Fruit fly (Drosophila melanogaster) whole organism, embryonic: ENCODE measurements around the gene Mad.
A peak's percentile ranks its signal among the peaks of the same experiment; 100 is the strongest.

Experiments used
- CG10462 ChIP-seq: fragments of 200-800 bp; sonication (Bioruptor generic); optimal IDR thresholded peaks from 2 replicates; lab custom pipeline; 2016; ENCODE audit warnings: missing biosample characterization, missing genetic modification characterization
- CG10979 ChIP-seq: fragments of 200-800 bp; sonication (Bioruptor generic); optimal IDR thresholded peaks from 2 replicates; lab custom pipeline; 2018; ENCODE audit warnings: missing biosample characterization, mild to moderate bottlenecking, missing genetic modification characterization, moderate library complexity
- CG12236 ChIP-seq: fragments of 200-800 bp; sonication (Bioruptor generic); optimal IDR thresholded peaks from 2 replicates; lab custom pipeline; 2016; ENCODE audit warnings: missing biosample characterization, missing genetic modification characterization
- CG13287 ChIP-seq: fragments of 200-800 bp; sonication (Bioruptor generic); IDR thresholded peaks from 2 replicates; pipeline ENCODE4 v1.3.6; 2022; ENCODE audit warnings: missing biosample characterization, missing genetic modification characterization; ENCODE audit not compliant: partially characterized antibody
- CG13894 ChIP-seq: fragments of 200-800 bp; sonication (Bioruptor generic); optimal IDR thresholded peaks from 3 replicates; lab custom pipeline; 2018; ENCODE audit warnings: missing biosample characterization, mild to moderate bottlenecking, missing genetic modification characterization, moderate library complexity
- CG14965 ChIP-seq: fragments of 200-800 bp; sonication (Bioruptor generic); optimal IDR thresholded peaks from 2 replicates; lab custom pipeline; 2016; ENCODE audit warnings: missing biosample characterization, missing genetic modification characterization, borderline replicate concordance
- CG15514 ChIP-seq: fragments of 200-800 bp; sonication (Bioruptor generic); optimal IDR thresholded peaks from 3 replicates; lab custom pipeline; 2017; ENCODE audit warnings: missing biosample characterization, missing genetic modification characterization, mild to moderate bottlenecking, moderate library complexity, missing genetic modification reagents
- CG15696 ChIP-seq: fragments of 200-800 bp; sonication (Bioruptor generic); optimal IDR thresholded peaks from 2 replicates; lab custom pipeline; 2019; ENCODE audit warnings: missing biosample characterization, mild to moderate bottlenecking, missing genetic modification characterization, moderate library complexity
- CG16863 ChIP-seq: fragments of 200-800 bp; sonication (Bioruptor generic); optimal IDR thresholded peaks from 3 replicates; lab custom pipeline; 2016; ENCODE audit warnings: missing biosample characterization, missing genetic modification characterization
- CG2116 ChIP-seq: fragments of 200-800 bp; sonication (Bioruptor generic); optimal IDR thresholded peaks from 3 replicates; lab custom pipeline; 2018; ENCODE audit warnings: missing biosample characterization, mild to moderate bottlenecking, missing genetic modification characterization
- CG2712 ChIP-seq: fragments of 200-800 bp; optimal IDR thresholded peaks from 3 replicates; lab custom pipeline; 2019; ENCODE audit warnings: missing biosample characterization, mild to moderate bottlenecking, missing genetic modification characterization, moderate library complexity
- CG30020 ChIP-seq: fragments of 200-800 bp; optimal IDR thresholded peaks from 2 replicates; lab custom pipeline; 2019; ENCODE audit warnings: missing biosample characterization, mild to moderate bottlenecking, missing genetic modification characterization, moderate library complexity
- CG34422 ChIP-seq: fragments of 200-800 bp; sonication (Bioruptor generic); IDR thresholded peaks from 3 replicates; pipeline ENCODE4 v1.3.6; 2022; ENCODE audit warnings: missing biosample characterization, missing genetic modification characterization
- CG42726 ChIP-seq: fragments of 200-800 bp; sonication (Bioruptor generic); IDR thresholded peaks from 2 replicates; pipeline ENCODE4 v1.3.6; 2022; ENCODE audit warnings: missing biosample characterization, missing genetic modification characterization; ENCODE audit not compliant: partially characterized antibody
- CG8290 ChIP-seq, 3 experiments: fragments of 200-800 bp; sonication (Bioruptor generic); optimal IDR thresholded peaks; 2 replicates each; lab custom pipeline; 2016 to 2019; ENCODE audit warnings: missing biosample characterization in 3 of 3, missing genetic modification characterization in 3 of 3, mild to moderate bottlenecking in 2 of 3, moderate library complexity in 1 of 3
- CG8478 ChIP-seq: fragments of >200 bp; optimal IDR thresholded peaks from 2 replicates; lab custom pipeline; 2018
- CG9215 ChIP-seq: fragments of 200-800 bp; sonication (Bioruptor generic); IDR thresholded peaks from 2 replicates; pipeline ENCODE4 v1.3.6; 2022; ENCODE audit warnings: missing biosample characterization, missing genetic modification characterization
- CG9437 ChIP-seq: fragments of 200-800 bp; sonication (Bioruptor generic); optimal IDR thresholded peaks from 2 replicates; lab custom pipeline; 2018; ENCODE audit warnings: missing biosample characterization, mild to moderate bottlenecking, missing genetic modification characterization
- Dip3 ChIP-seq: fragments of 200-800 bp; sonication (Bioruptor generic); optimal IDR thresholded peaks from 3 replicates; lab custom pipeline; 2016; ENCODE audit warnings: missing biosample characterization, missing genetic modification characterization
- Dll ChIP-seq: fragments of 200-800 bp; sonication (Bioruptor generic); IDR thresholded peaks from 4 replicates; pipeline ENCODE4 v1.3.6; 2022; ENCODE audit warnings: missing biosample characterization, missing genetic modification characterization; ENCODE audit not compliant: partially characterized antibody
- Gsc ChIP-seq: fragments of 200-800 bp; sonication (Bioruptor generic); IDR thresholded peaks from 2 replicates; pipeline ENCODE4 v1.3.6; 2022; ENCODE audit warnings: missing biosample characterization, missing genetic modification characterization
- H15 ChIP-seq: fragments of 200-800 bp; sonication (Bioruptor generic); IDR thresholded peaks from 3 replicates; pipeline ENCODE4 v1.3.6; 2022; ENCODE audit warnings: missing biosample characterization, missing genetic modification characterization
- Hey ChIP-seq: fragments of 200-800 bp; sonication (Bioruptor generic); optimal IDR thresholded peaks from 3 replicates; lab custom pipeline; 2018; ENCODE audit warnings: missing biosample characterization, mild to moderate bottlenecking, missing genetic modification characterization
- Kr ChIP-seq: fragments of 200-800 bp; sonication (Bioruptor generic); optimal IDR thresholded peaks from 2 replicates; lab custom pipeline; 2017; ENCODE audit warnings: missing biosample characterization, mild to moderate bottlenecking, missing genetic modification characterization
- MBD-R2 ChIP-seq: fragments of 200-800 bp; sonication (Bioruptor generic); IDR thresholded peaks from 2 replicates; pipeline ENCODE4 v1.3.6; 2022; ENCODE audit warnings: missing biosample characterization, missing genetic modification characterization
- Nf-YB ChIP-seq: fragments of 200-800 bp; sonication (Bioruptor generic); optimal IDR thresholded peaks from 3 replicates; lab custom pipeline; 2019; ENCODE audit warnings: missing biosample characterization, mild to moderate bottlenecking, missing genetic modification characterization, moderate library complexity
- Optix ChIP-seq: fragments of 200-800 bp; sonication (Bioruptor generic); IDR thresholded peaks from 3 replicates; pipeline ENCODE4 v1.3.6; 2022; ENCODE audit warnings: missing biosample characterization, missing genetic modification characterization
- Pdp1 ChIP-seq, 2 experiments: fragments of 200-800 bp; sonication (Bioruptor generic); optimal IDR thresholded peaks; 3 replicates each; lab custom pipeline; 2016; ENCODE audit warnings: missing biosample characterization in 2 of 2, missing genetic modification characterization in 2 of 2, mild to moderate bottlenecking in 1 of 2, moderate library complexity in 1 of 2
- Ssrp ChIP-seq: fragments of 200-800 bp; sonication (Bioruptor generic); optimal IDR thresholded peaks from 2 replicates; lab custom pipeline; 2018; ENCODE audit warnings: missing biosample characterization, mild to moderate bottlenecking, missing genetic modification characterization, moderate library complexity
- Vsx1 ChIP-seq: fragments of 200-800 bp; sonication (Bioruptor generic); optimal IDR thresholded peaks from 2 replicates; lab custom pipeline; 2017; ENCODE audit warnings: missing biosample characterization, mild to moderate bottlenecking, missing genetic modification characterization, missing genetic modification reagents
- aop ChIP-seq: fragments of 200-800 bp; sonication (Bioruptor generic); IDR thresholded peaks from 2 replicates; pipeline ENCODE4 v1.3.6; 2022; ENCODE audit warnings: missing biosample characterization, missing genetic modification characterization
- bsh ChIP-seq, 2 experiments: fragments of 200-800 bp; sonication (Bioruptor generic); optimal IDR thresholded peaks; 2 replicates each; lab custom pipeline; 2017 to 2018; ENCODE audit warnings: mild to moderate bottlenecking in 2 of 2, missing biosample characterization in 2 of 2, missing genetic modification characterization in 2 of 2, moderate library complexity in 1 of 2
- da ChIP-seq: fragments of 200-800 bp; sonication (Bioruptor generic); optimal IDR thresholded peaks from 2 replicates; lab custom pipeline; 2016; ENCODE audit warnings: missing biosample characterization, missing genetic modification characterization
- dmrt11E ChIP-seq: fragments of 200-800 bp; sonication (Bioruptor generic); optimal IDR thresholded peaks from 3 replicates; lab custom pipeline; 2018; ENCODE audit warnings: missing biosample characterization, mild to moderate bottlenecking, missing genetic modification characterization, moderate library complexity
- esg ChIP-seq: fragments of 200-800 bp; sonication (Bioruptor generic); conservative IDR thresholded peaks from 2 replicates; pipeline ENCODE4 v1.3.6; 2022; ENCODE audit warnings: missing biosample characterization, missing genetic modification characterization
- eve ChIP-seq, 2 experiments: fragments of >200 bp; optimal IDR thresholded peaks; 2 replicates each; lab custom pipeline; 2017; ENCODE audit warnings: missing biosample characterization in 2 of 2, missing genetic modification characterization in 2 of 2
- ftz-f1 ChIP-seq: fragments of 200-800 bp; sonication (Bioruptor generic); optimal IDR thresholded peaks from 2 replicates; lab custom pipeline; 2016; ENCODE audit warnings: missing biosample characterization, missing genetic modification characterization
- hth ChIP-seq: fragments of >200 bp; optimal IDR thresholded peaks from 2 replicates; lab custom pipeline; 2017; ENCODE audit warnings: inconsistent platforms
- jigr1 ChIP-seq: fragments of 200-800 bp; sonication (Bioruptor generic); IDR thresholded peaks from 3 replicates; pipeline ENCODE4 v1.3.6; 2022; ENCODE audit warnings: missing biosample characterization, missing genetic modification characterization
- mld ChIP-seq: fragments of 200-800 bp; sonication (Bioruptor generic); IDR thresholded peaks from 3 replicates; pipeline ENCODE4 v1.3.6; 2022; ENCODE audit warnings: missing biosample characterization, missing genetic modification characterization; ENCODE audit not compliant: partially characterized antibody
- nau ChIP-seq: fragments of 200-800 bp; sonication (Bioruptor generic); optimal IDR thresholded peaks from 3 replicates; lab custom pipeline; 2017; ENCODE audit warnings: missing biosample characterization, mild to moderate bottlenecking, missing genetic modification characterization, missing genetic modification reagents
- nerfin-2 ChIP-seq: fragments of 200-800 bp; sonication (Bioruptor generic); IDR thresholded peaks from 2 replicates; pipeline ENCODE4 v1.3.6; 2022; ENCODE audit warnings: missing biosample characterization, missing genetic modification characterization; ENCODE audit not compliant: partially characterized antibody
- pros ChIP-seq: fragments of 200-800 bp; sonication (Bioruptor generic); optimal IDR thresholded peaks from 3 replicates; lab custom pipeline; 2019; ENCODE audit warnings: missing biosample characterization, mild to moderate bottlenecking, missing genetic modification characterization, moderate library complexity
- ro ChIP-seq: fragments of 200-800 bp; sonication (Bioruptor generic); IDR thresholded peaks from 2 replicates; pipeline ENCODE4 v1.3.6; 2022; ENCODE audit warnings: missing biosample characterization, missing genetic modification characterization
- run ChIP-seq: fragments of 200-800 bp; sonication (Bioruptor generic); optimal IDR thresholded peaks from 3 replicates; lab custom pipeline; 2018; ENCODE audit warnings: missing biosample characterization, mild to moderate bottlenecking, missing genetic modification characterization
- salm ChIP-seq: fragments of 200-800 bp; sonication (Bioruptor generic); optimal IDR thresholded peaks from 2 replicates; lab custom pipeline; 2018; ENCODE audit warnings: missing biosample characterization, mild to moderate bottlenecking, missing genetic modification characterization
- sens ChIP-seq: fragments of 200-800 bp; sonication (Bioruptor generic); peaks from one replicate; lab custom pipeline; 2016; ENCODE audit warnings: missing biosample characterization, missing genetic modification characterization
- tio ChIP-seq: fragments of 200-800 bp; sonication (Bioruptor generic); optimal IDR thresholded peaks from 2 replicates; lab custom pipeline; 2017; ENCODE audit warnings: missing biosample characterization, missing genetic modification characterization, inconsistent platforms
- tll ChIP-seq, 2 experiments: fragments of 200-800 bp in 1 of 2; fragments of >200 bp in 1 of 2; sonication (Bioruptor generic) in 1 of 2; optimal IDR thresholded peaks; 2 replicates each; lab custom pipeline; 2017 to 2019; ENCODE audit warnings: missing biosample characterization in 2 of 2, missing genetic modification characterization in 2 of 2, mild to moderate bottlenecking in 1 of 2, moderate library complexity in 1 of 2
- wdn ChIP-seq: fragments of 200-800 bp; sonication (Bioruptor generic); IDR thresholded peaks from 2 replicates; pipeline ENCODE4 v1.3.6; 2022; ENCODE audit warnings: missing biosample characterization, missing genetic modification characterization

The Mad gene

DNA sequence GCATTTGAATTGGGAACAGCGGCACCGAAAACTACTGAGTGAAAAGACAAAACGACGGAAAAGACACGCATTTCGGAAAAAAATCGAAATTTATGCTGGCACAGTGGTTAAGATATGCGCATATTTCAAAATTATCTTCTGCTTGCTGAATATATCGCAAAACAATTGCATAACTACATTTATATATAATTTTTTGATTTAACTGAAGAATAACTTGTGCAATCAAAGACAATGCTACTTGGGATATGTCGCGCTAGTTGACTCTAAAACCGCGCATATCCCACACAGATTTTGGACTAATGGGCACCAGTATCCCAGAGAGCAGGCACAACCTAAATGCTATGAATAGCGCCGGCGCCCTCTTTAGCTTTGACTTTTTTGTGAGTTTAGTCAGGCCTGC, 58.6 kb downstream of the Mad start (continued):
- no peak for TF ChIP-seq CG30020 (tag; lab: Kevin White, UChicago)
- TF ChIP-seq da, result no peak
- TF ChIP-seq Vsx1 (GFP tag; lab: Kevin White, UChicago), result no peak
- no peak for TF ChIP-seq CG42726 (GFP tag; lab: Robert Waterston, UW)
- 0 out of 3 replicates have a peak, but pooled peaks have one; percentile 27 for TF ChIP-seq jigr1
- no peak for TF ChIP-seq ftz-f1 (GFP tag; lab: Kevin White, UChicago)
- no peak for TF ChIP-seq CG8290 (GFP tag; optimal IDR thresholded peaks at IDR 0.05; lab: Kevin White, UChicago)
- no peak for TF ChIP-seq CG8290 (tag; optimal IDR thresholded peaks at IDR 0.05; lab: Kevin White, UChicago)
- no peak for TF ChIP-seq CG15696 (tag; lab: Kevin White, UChicago)
- no peak for TF ChIP-seq nerfin-2 (GFP tag; lab: Robert Waterston, UW)
- TF ChIP-seq tio, result no peak
- TF ChIP-seq CG9437 (GFP tag; lab: Kevin White, UChicago), result no peak
- no peak for TF ChIP-seq dmrt11E (tag; lab: Kevin White, UChicago)
- no peak for TF ChIP-seq Gsc (GFP tag; lab: Robert Waterston, UW)
- peak; percentile 46 for TF ChIP-seq Ssrp (tag; lab: Kevin White, UChicago)
- TF ChIP-seq CG15514 (GFP tag; lab: Kevin White, UChicago), result no peak
- TF ChIP-seq run (tag; lab: Kevin White, UChicago), result no peak
- TF ChIP-seq CG2116 (GFP tag; lab: Kevin White, UChicago), result no peak
- TF ChIP-seq Nf-YB (GFP tag; lab: Kevin White, UChicago), result no peak
- no peak for TF ChIP-seq MBD-R2 (GFP tag; lab: Robert Waterston, UW)
- no peak for TF ChIP-seq aop (GFP tag; lab: Robert Waterston, UW)
- peak in 1 of 2 experiments; percentile 57 for TF ChIP-seq bsh (GFP tag; optimal IDR thresholded peaks at IDR 0.05; lab: Kevin White, UChicago)
- TF ChIP-seq CG10462 (GFP tag; lab: Kevin White, UChicago), result no peak
- no peak for TF ChIP-seq mld (GFP tag; lab: Robert Waterston, UW)
- TF ChIP-seq Kr, result no peak
- TF ChIP-seq sens (GFP tag; lab: Kevin White, UChicago), result peak; percentile 67
- peak; percentile 48; the same call in 2 of the 3 replicates for TF ChIP-seq H15 (GFP tag; lab: Robert Waterston, UW)
- no peak for TF ChIP-seq Dll (GFP tag; lab: Robert Waterston, UW)
- TF ChIP-seq CG8478, result no peak
- TF ChIP-seq CG14965 (GFP tag; lab: Kevin White, UChicago), result no peak
- TF ChIP-seq wdn (GFP tag; lab: Robert Waterston, UW), result no peak
- TF ChIP-seq Dip3 (GFP tag; lab: Kevin White, UChicago), result no peak
- peak; percentile 51 for TF ChIP-seq CG16863
- TF ChIP-seq nau, result no peak
- peak; percentile 55; the same call in 1 of the 3 replicates for TF ChIP-seq Optix (GFP tag; lab: Robert Waterston, UW)
- no peak for TF ChIP-seq CG13894
- peak; percentile 32 for TF ChIP-seq CG10979 (tag; lab: Kevin White, UChicago)
- no peak for TF ChIP-seq pros
- peak in 1 of 2 experiments; percentile 76 for TF ChIP-seq eve (GFP tag; optimal IDR thresholded peaks at IDR 0.05; lab: Kevin White, UChicago)
- no peak for TF ChIP-seq ro (GFP tag; lab: Robert Waterston, UW)
- no peak for TF ChIP-seq CG13287 (GFP tag; lab: Robert Waterston, UW)
- no peak for TF ChIP-seq tll (GFP tag; optimal IDR thresholded peaks at IDR 0.05; lab: Kevin White, UChicago)
- TF ChIP-seq CG34422 (GFP tag; lab: Robert Waterston, UW), result peak; percentile 50; the same call in 1 of the 3 replicates
- TF ChIP-seq hth, result no peak
- peak; percentile 13 to 54 for TF ChIP-seq Pdp1 (GFP tag; optimal IDR thresholded peaks at IDR 0.05; lab: Kevin White, UChicago)
- TF ChIP-seq CG2712 (tag; lab: Kevin White, UChicago), result peak; percentile 44
- TF ChIP-seq CG9215 (GFP tag; lab: Robert Waterston, UW), result no peak
- peak; percentile 53; the same call in 1 of the 2 replicates for TF ChIP-seq esg (GFP tag; lab: Robert Waterston, UW)
- no peak for TF ChIP-seq salm (tag; lab: Kevin White, UChicago)
- no peak for TF ChIP-seq CG12236 (GFP tag; lab: Kevin White, UChicago)
- TF ChIP-seq Hey (tag; lab: Kevin White, UChicago), result no peak
